Worm (Caenorhabditis elegans) whole organism, mixed stage, embryonic: ENCODE results near the gene far-6.

ENCODE experiments used
- bed-3 ChIP-seq: fragments of 200-800 bp; sonication (Bioruptor generic); optimal IDR thresholded peaks from 3 replicates; lab custom pipeline; 2018; ENCODE audit warnings: mild to moderate bottlenecking, missing genetic modification characterization, moderate library complexity, missing compliant biosample characterization
- ceh-39 ChIP-seq: fragments of 150-350 bp; optimal IDR thresholded peaks from 2 replicates; lab custom pipeline; 2014; ENCODE audit warnings: missing biosample characterization, missing genetic modification characterization
- ceh-43 ChIP-seq: fragments of 200-800 bp; sonication (Bioruptor generic); optimal IDR thresholded peaks from 2 replicates; lab custom pipeline; 2018; ENCODE audit warnings: mild to moderate bottlenecking, missing genetic modification characterization, moderate library complexity, missing compliant biosample characterization
- ceh-83 ChIP-seq: fragments of 200-800 bp; sonication (Bioruptor generic); optimal IDR thresholded peaks from 2 replicates; lab custom pipeline; 2018; ENCODE audit warnings: mild to moderate bottlenecking, missing genetic modification characterization, missing compliant biosample characterization
- ces-1 ChIP-seq: fragments of 150-350 bp; optimal IDR thresholded peaks from 2 replicates; lab custom pipeline; 2014; ENCODE audit warnings: missing biosample characterization, missing genetic modification reagents, missing genetic modification characterization
- cnd-1 ChIP-seq: fragments of 200-800 bp; sonication (Bioruptor generic); optimal IDR thresholded peaks from 2 replicates; lab custom pipeline; 2018; ENCODE audit warnings: mild to moderate bottlenecking, missing genetic modification characterization, missing compliant biosample characterization
- drap-1 ChIP-seq: fragments of 200-800 bp; sonication (Bioruptor generic); optimal IDR thresholded peaks from 3 replicates; lab custom pipeline; 2018; ENCODE audit warnings: mild to moderate bottlenecking, missing genetic modification characterization, missing compliant biosample characterization
- elt-1 ChIP-seq: sonication (generic microtip); optimal IDR thresholded peaks from 2 replicates; lab custom pipeline; 2017; ENCODE audit warnings: missing genetic modification characterization, mild to moderate bottlenecking, missing compliant biosample characterization, antibody characterized with exemption, moderate library complexity, borderline replicate concordance; ENCODE audit not compliant: insufficient read depth
- elt-3 ChIP-seq: fragments of 150-350 bp; optimal IDR thresholded peaks from 2 replicates; lab custom pipeline; 2014; ENCODE audit warnings: missing biosample characterization, missing genetic modification characterization
- flh-1 ChIP-seq: fragments of 200-800 bp; sonication (Bioruptor generic); optimal IDR thresholded peaks from 2 replicates; lab custom pipeline; 2018; ENCODE audit warnings: mild to moderate bottlenecking, missing genetic modification characterization, moderate library complexity, missing compliant biosample characterization
- hlh-1 ChIP-seq: fragments of 150-350 bp; optimal IDR thresholded peaks from 2 replicates; lab custom pipeline; 2014; ENCODE audit warnings: missing biosample characterization, missing genetic modification reagents, missing genetic modification characterization
- lin-13 ChIP-seq: fragments of 150-350 bp; optimal IDR thresholded peaks from 2 replicates; lab custom pipeline; 2014; ENCODE audit warnings: missing biosample characterization, missing genetic modification characterization
- lin-32 ChIP-seq: fragments of 200-800 bp; sonication (Bioruptor generic); optimal IDR thresholded peaks from 2 replicates; lab custom pipeline; 2018; ENCODE audit warnings: mild to moderate bottlenecking, missing genetic modification characterization, missing compliant biosample characterization
- lsy-2 ChIP-seq: fragments of 150-350 bp; optimal IDR thresholded peaks from 2 replicates; lab custom pipeline; 2014; ENCODE audit warnings: missing biosample characterization, missing genetic modification characterization
- mab-5 ChIP-seq: fragments of 150-350 bp; optimal IDR thresholded peaks from 2 replicates; lab custom pipeline; 2014; ENCODE audit warnings: missing biosample characterization, missing genetic modification characterization
- mep-1 ChIP-seq: fragments of 150-350 bp; optimal IDR thresholded peaks from 2 replicates; lab custom pipeline; 2017; ENCODE audit warnings: missing biosample characterization, missing genetic modification reagents, missing genetic modification characterization, inconsistent platforms
- mls-2 ChIP-seq: sonication (generic microtip); optimal IDR thresholded peaks from 2 replicates; lab custom pipeline; 2016; ENCODE audit warnings: mild to moderate bottlenecking, missing genetic modification characterization, moderate library complexity, missing compliant biosample characterization
- nhr-12 ChIP-seq: fragments of 150-350 bp; optimal IDR thresholded peaks from 2 replicates; lab custom pipeline; 2014; ENCODE audit warnings: missing biosample characterization, missing genetic modification characterization
- nhr-237 ChIP-seq: fragments of 150-350 bp; optimal IDR thresholded peaks from 2 replicates; lab custom pipeline; 2014; ENCODE audit warnings: missing biosample characterization, missing genetic modification characterization
- nhr-28 ChIP-seq: fragments of 150-350 bp; optimal IDR thresholded peaks from 2 replicates; lab custom pipeline; 2014; ENCODE audit warnings: missing biosample characterization, missing genetic modification characterization
- sem-2 ChIP-seq: fragments of 200-800 bp; sonication (Bioruptor generic); optimal IDR thresholded peaks from 2 replicates; lab custom pipeline; 2018; ENCODE audit warnings: mild to moderate bottlenecking, missing genetic modification characterization, missing compliant biosample characterization
- snpc-4 ChIP-seq: fragments of 150-350 bp; optimal IDR thresholded peaks from 2 replicates; lab custom pipeline; 2014; ENCODE audit warnings: missing biosample characterization, missing genetic modification characterization
- sptf-1 ChIP-seq: sonication (generic microtip); optimal IDR thresholded peaks from 2 replicates; lab custom pipeline; 2017; ENCODE audit warnings: mild to moderate bottlenecking, missing genetic modification characterization, moderate library complexity, missing compliant biosample characterization
- tbx-8 ChIP-seq: fragments of 200-800 bp; sonication (Bioruptor generic); optimal IDR thresholded peaks from 2 replicates; lab custom pipeline; 2018; ENCODE audit warnings: mild to moderate bottlenecking, missing genetic modification characterization, moderate library complexity, missing compliant biosample characterization
- unc-120 ChIP-seq: sonication (generic microtip); optimal IDR thresholded peaks from 2 replicates; lab custom pipeline; 2017; ENCODE audit warnings: missing genetic modification characterization, missing compliant biosample characterization; ENCODE audit not compliant: poor library complexity, severe bottlenecking
- unc-39 ChIP-seq: fragments of 150-350 bp; optimal IDR thresholded peaks from 2 replicates; lab custom pipeline; 2014; ENCODE audit warnings: missing biosample characterization, missing genetic modification characterization
- unc-62 ChIP-seq: fragments of 150-350 bp; optimal IDR thresholded peaks from 2 replicates; lab custom pipeline; 2014; ENCODE audit warnings: missing biosample characterization, missing genetic modification reagents, missing genetic modification characterization
- zip-8 ChIP-seq: fragments of 150-350 bp; optimal IDR thresholded peaks from 2 replicates; lab custom pipeline; 2014; ENCODE audit warnings: missing biosample characterization, missing genetic modification characterization
- ztf-11 ChIP-seq: fragments of 150-350 bp; optimal IDR thresholded peaks from 2 replicates; lab custom pipeline; 2014; ENCODE audit warnings: missing biosample characterization, missing genetic modification characterization

far-6 gene

ce11 chrIV:13300109-13300508 lies 28.1 kb upstream of the far-6 start, which contains the start of gene kdp-1:
Gene kdp-1, plus strand, starts transcription at chrIV:13300188.
- TF ChIP-seq cnd-1 (tag; lab: Kevin White, UChicago): no peak
- no peak for TF ChIP-seq unc-120
- no peak for TF ChIP-seq ceh-39 (tag; lab: Kevin White, UChicago)
- TF ChIP-seq nhr-12 (tag; lab: Kevin White, UChicago): no peak
- no peak for TF ChIP-seq nhr-28
- TF ChIP-seq hlh-1 (tag; lab: Kevin White, UChicago): no peak
- TF ChIP-seq sem-2 (GFP tag; lab: Kevin White, UChicago): no peak
- no peak for TF ChIP-seq mep-1 (tag; lab: Kevin White, UChicago)
- no peak for TF ChIP-seq elt-1
- no peak for TF ChIP-seq ztf-11
- TF ChIP-seq ces-1 (GFP tag; lab: Kevin White, UChicago): no peak
- TF ChIP-seq ceh-43 (GFP tag; lab: Kevin White, UChicago): no peak
- TF ChIP-seq tbx-8 (GFP tag; lab: Kevin White, UChicago): no peak
- no peak for TF ChIP-seq nhr-237 (tag; lab: Kevin White, UChicago)
- TF ChIP-seq bed-3 (GFP tag; lab: Kevin White, UChicago): no peak
- TF ChIP-seq sptf-1 (tag; lab: Kevin White, UChicago): no peak

- TF ChIP-seq mab-5 (no peak), cnd-1 (tag; lab: Kevin White, UChicago) (no peak), lsy-2 (tag; lab: Kevin White, UChicago) (no peak), unc-39 (no peak), flh-1 (GFP tag; lab: Kevin White, UChicago) (no peak), ztf-11 (no peak), elt-1 (no peak), lin-13 (no peak), lin-32 (GFP tag; lab: Kevin White, UChicago) (no peak), mls-2 (no peak), nhr-237 (tag; lab: Kevin White, UChicago) (no peak), ces-1 (GFP tag; lab: Kevin White, UChicago) (no peak), ceh-83 (GFP tag; lab: Kevin White, UChicago) (no peak), elt-3 (no peak)
Observed at ce11 chrIV:13300591-13300990, 27.6 kb upstream of the far-6 start, which contains the start of gene csn-6. Gene csn-6, plus strand, starts transcription at chrIV:13300824.

ce11 chrIV:13303442-13303841 lies 24.7 kb upstream of the far-6 start, which contains the start of gene Y67H2A.7:
Gene Y67H2A.7, plus strand, starts transcription at chrIV:13303742.
- TF ChIP-seq sem-2 (GFP tag; lab: Kevin White, UChicago) (no peak), sptf-1 (tag; lab: Kevin White, UChicago) (no peak), drap-1 (no peak), bed-3 (GFP tag; lab: Kevin White, UChicago) (no peak), lin-32 (GFP tag; lab: Kevin White, UChicago) (no peak), ceh-83 (GFP tag; lab: Kevin White, UChicago) (no peak), hlh-1 (tag; lab: Kevin White, UChicago) (no peak), lin-13 (no peak), mls-2 (no peak), unc-62 (GFP tag; lab: Kevin White, UChicago) (no peak), cnd-1 (tag; lab: Kevin White, UChicago) (no peak)
- TF ChIP-seq, all 35 proteins: peak for 0

ce11 chrIV:13304786-13305185 lies 23.4 kb upstream of the far-6 start:
- TF ChIP-seq sem-2 (GFP tag; lab: Kevin White, UChicago): no peak

ce11 chrIV:13309636-13310035 lies 18.5 kb upstream of the far-6 start:
- no peak for TF ChIP-seq zip-8 (tag; lab: Kevin White, UChicago)
- TF ChIP-seq flh-1 (GFP tag; lab: Kevin White, UChicago): no peak
- no peak for TF ChIP-seq ztf-11
- no peak for TF ChIP-seq snpc-4 (tag; lab: Kevin White, UChicago)
- no peak for TF ChIP-seq elt-3
- TF ChIP-seq ceh-83 (GFP tag; lab: Kevin White, UChicago): no peak
- no peak for TF ChIP-seq elt-1
- TF ChIP-seq ces-1 (GFP tag; lab: Kevin White, UChicago): no peak
- TF ChIP-seq sem-2 (GFP tag; lab: Kevin White, UChicago): no peak
